Fruit fly (Drosophila melanogaster) whole organism: ENCODE measurements around the gene Galphai.

Experiments used
- CG8478 ChIP-seq: fragments of >200 bp; optimal IDR thresholded peaks from 2 replicates; lab custom pipeline; 2018; ENCODE audit warnings: inconsistent platforms
- Dll ChIP-seq: fragments of >200 bp; optimal IDR thresholded peaks from 2 replicates; lab custom pipeline; 2017
- EcR ChIP-seq, 2 experiments: fragments of >200 bp; optimal IDR thresholded peaks; 2 replicates each; lab custom pipeline; 2017; ENCODE audit warnings: missing biosample characterization in 2 of 2, missing genetic modification characterization in 2 of 2, missing genetic modification reagents in 2 of 2
- pan ChIP-seq: fragments of >200 bp; optimal IDR thresholded peaks from 2 replicates; lab custom pipeline; 2017
- psq ChIP-seq: fragments of >200 bp; optimal IDR thresholded peaks from 2 replicates; lab custom pipeline; 2017
- usp ChIP-seq: fragments of >200 bp; optimal IDR thresholded peaks from 2 replicates; lab custom pipeline; 2017; ENCODE audit warnings: missing biosample characterization, missing genetic modification characterization, mixed read lengths

Gene Galphai

DNA sequence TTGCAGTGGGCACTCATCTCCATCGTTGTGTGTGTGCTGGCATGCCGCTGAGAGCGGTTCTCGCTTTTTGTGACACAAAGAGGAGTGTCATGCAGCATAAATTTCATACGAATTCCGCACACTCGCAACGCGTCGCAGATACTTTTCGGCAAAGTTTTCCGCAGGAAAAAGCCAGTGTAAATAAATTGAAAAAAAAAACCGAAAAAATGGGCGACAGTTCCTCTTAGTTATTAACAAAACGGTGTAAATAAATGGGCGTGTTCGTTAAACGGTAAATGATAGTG, 37.1 kb downstream of the Galphai start, which contains the start of gene tow:
Gene tow, plus strand, starts transcription at position 26 of the 284 bp plus-strand sequence.
- TF ChIP-seq pan (lab: Kevin White, UChicago) (no peak), Dll (lab: Kevin White, UChicago) (no peak), usp (no peak), psq (lab: Kevin White, UChicago) (no peak), CG8478 (lab: Kevin White, UChicago) (no peak), EcR (GFP tag; optimal IDR thresholded peaks at IDR 0.05; lab: Kevin White, UChicago) (no peak)

- TF ChIP-seq CG8478 (lab: Kevin White, UChicago) (no peak), psq (lab: Kevin White, UChicago) (no peak), usp (no peak), EcR (GFP tag; optimal IDR thresholded peaks at IDR 0.05; lab: Kevin White, UChicago) (no peak), pan (lab: Kevin White, UChicago) (no peak)
Measured at dm6 chr3L:6942103-6942830, 37.6 kb downstream of the Galphai start.

DNA sequence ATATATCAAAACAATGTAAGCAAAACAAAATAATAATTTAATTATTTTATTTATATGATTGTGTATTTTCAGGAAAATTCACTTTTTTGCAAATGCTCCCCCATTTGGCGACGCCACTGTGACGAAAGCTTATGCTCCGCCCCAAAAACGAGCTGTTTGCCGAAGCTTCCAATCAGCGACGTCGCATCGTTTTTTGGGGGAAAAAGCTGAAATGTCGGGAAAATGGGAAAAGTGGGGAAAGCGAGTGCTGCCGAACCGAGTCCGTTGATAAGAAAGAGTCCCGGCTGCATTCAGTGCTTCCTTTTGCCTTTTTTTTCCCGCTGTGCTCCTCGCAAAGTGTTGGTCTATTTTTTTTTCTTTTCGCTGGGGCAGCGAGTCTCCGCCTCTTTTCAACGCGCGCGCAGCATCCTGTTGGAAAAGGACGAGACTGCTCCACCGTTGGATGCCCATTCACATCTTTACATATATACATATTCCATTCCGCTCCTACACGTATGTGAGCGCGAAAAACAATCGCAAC, 45.0 kb downstream of the Galphai start:
- TF ChIP-seq pan (lab: Kevin White, UChicago) (no peak), Dll (lab: Kevin White, UChicago) (no peak), CG8478 (lab: Kevin White, UChicago) (no peak), psq (lab: Kevin White, UChicago) (no peak), EcR (GFP tag; optimal IDR thresholded peaks at IDR 0.05; lab: Kevin White, UChicago) (no peak), usp (no peak)

dm6 chr3L:6932626-6933025, 47.2 kb downstream of the Galphai start, which contains the start of gene CG14820:
Gene CG14820 (plus strand): TSS chr3L:6932926.
- no peak for TF ChIP-seq Dll (lab: Kevin White, UChicago)
- no peak for TF ChIP-seq psq (lab: Kevin White, UChicago)
- no peak for TF ChIP-seq usp
- no peak for TF ChIP-seq pan (lab: Kevin White, UChicago)
- TF ChIP-seq EcR (GFP tag; optimal IDR thresholded peaks at IDR 0.05; lab: Kevin White, UChicago) = no peak
- TF ChIP-seq CG8478 (lab: Kevin White, UChicago) = no peak

DNA sequence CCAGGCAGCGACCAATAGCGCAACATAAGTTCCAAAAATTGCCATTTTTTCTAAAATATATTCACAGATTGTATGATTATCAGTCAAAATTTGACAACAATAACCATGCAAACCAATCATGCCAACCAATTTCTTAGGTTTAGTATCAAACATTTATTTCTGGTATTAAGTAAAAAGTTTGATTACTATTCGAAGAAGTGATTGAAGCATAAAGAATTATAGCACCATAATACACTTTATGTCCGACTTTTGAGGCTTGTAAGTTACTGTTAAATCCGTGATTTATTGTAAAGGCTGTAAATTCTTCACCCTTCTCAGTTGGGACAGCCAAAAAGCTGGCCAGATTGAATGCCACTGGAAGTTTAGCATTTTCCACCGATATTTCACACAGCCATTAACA, 48.0 kb downstream of the Galphai start, which contains the start of gene CG45413:
Gene CG45413, minus strand, starts transcription at position 101 of the 400 bp plus-strand sequence.
- TF ChIP-seq psq (lab: Kevin White, UChicago) = no peak
- no peak for TF ChIP-seq CG8478 (lab: Kevin White, UChicago)
- no peak for TF ChIP-seq pan (lab: Kevin White, UChicago)
- TF ChIP-seq usp = no peak
- no peak for TF ChIP-seq Dll (lab: Kevin White, UChicago)
- no peak for TF ChIP-seq EcR (GFP tag; optimal IDR thresholded peaks at IDR 0.05; lab: Kevin White, UChicago)

dm6 chr3L:6925843-6926242, 54.0 kb downstream of the Galphai start:
- TF ChIP-seq EcR (GFP tag; optimal IDR thresholded peaks at IDR 0.05; lab: Kevin White, UChicago) = no peak
- TF ChIP-seq psq (lab: Kevin White, UChicago) = no peak
- no peak for TF ChIP-seq usp
- TF ChIP-seq Dll (lab: Kevin White, UChicago) = no peak
- TF ChIP-seq pan (lab: Kevin White, UChicago) = no peak
- no peak for TF ChIP-seq CG8478 (lab: Kevin White, UChicago)
